Worm (Caenorhabditis elegans) whole organism, L3 larva: ENCODE measurements around the gene gar-3.

Experiments used
- ZK546.5 ChIP-seq: sonication (generic microtip); optimal IDR thresholded peaks from 2 replicates; lab custom pipeline; 2017; ENCODE audit warnings: missing biosample characterization, missing genetic modification characterization
- aly-2 ChIP-seq: fragments of 150-350 bp; optimal IDR thresholded peaks from 2 replicates; lab custom pipeline; 2014; ENCODE audit warnings: missing biosample characterization, missing genetic modification characterization
- ceh-16 ChIP-seq: sonication (generic microtip); optimal IDR thresholded peaks from 2 replicates; lab custom pipeline; 2017; ENCODE audit warnings: missing biosample characterization, missing genetic modification characterization
- ceh-82 ChIP-seq: fragments of 150-350 bp; optimal IDR thresholded peaks from 2 replicates; lab custom pipeline; 2014; ENCODE audit warnings: missing biosample characterization, missing genetic modification characterization
- ceh-9 ChIP-seq: sonication (generic microtip); optimal IDR thresholded peaks from 2 replicates; lab custom pipeline; 2018; ENCODE audit warnings: missing biosample characterization, missing genetic modification characterization
- daf-12 ChIP-seq: fragments of 150-350 bp; optimal IDR thresholded peaks from 2 replicates; lab custom pipeline; 2014; ENCODE audit warnings: missing biosample characterization, missing genetic modification reagents, missing genetic modification characterization
- egl-27 ChIP-seq: sonication (generic microtip); optimal IDR thresholded peaks from 4 replicates; lab custom pipeline; 2017; ENCODE audit warnings: missing biosample characterization, missing genetic modification reagents, missing genetic modification characterization
- egl-5 ChIP-seq: fragments of 150-350 bp; optimal IDR thresholded peaks from 2 replicates; lab custom pipeline; 2017; ENCODE audit warnings: missing biosample characterization, missing genetic modification reagents, missing genetic modification characterization, inconsistent platforms
- elt-1 ChIP-seq: fragments of 150-350 bp; optimal IDR thresholded peaks from 2 replicates; lab custom pipeline; 2014; ENCODE audit warnings: missing biosample characterization, missing genetic modification characterization
- elt-2 ChIP-seq: sonication (generic microtip); optimal IDR thresholded peaks from 2 replicates; lab custom pipeline; 2016; ENCODE audit warnings: missing genetic modification reagents, mild to moderate bottlenecking, missing genetic modification characterization, missing compliant biosample characterization
- elt-3 ChIP-seq, 3 experiments: fragments of 150-350 bp in 1 of 3; sonication (generic microtip) in 2 of 3; optimal IDR thresholded peaks; 2 replicates in 2 of 3; 4 replicates in 1 of 3; lab custom pipeline; 2014 to 2017; ENCODE audit warnings: missing biosample characterization in 3 of 3, missing genetic modification characterization in 3 of 3
- eor-1 ChIP-seq, 2 experiments: fragments of 150-350 bp; optimal IDR thresholded peaks; 2 replicates each; lab custom pipeline; 2014 to 2018; ENCODE audit warnings: missing biosample characterization in 2 of 2, missing genetic modification characterization in 2 of 2
- fkh-10 ChIP-seq: sonication (generic microtip); optimal IDR thresholded peaks from 2 replicates; lab custom pipeline; 2017; ENCODE audit warnings: missing biosample characterization, missing genetic modification reagents, missing genetic modification characterization
- fkh-2 ChIP-seq: fragments of 150-350 bp; optimal IDR thresholded peaks from 2 replicates; lab custom pipeline; 2014; ENCODE audit warnings: missing biosample characterization, missing genetic modification reagents, missing genetic modification characterization
- fos-1 ChIP-seq: fragments of 150-350 bp; optimal IDR thresholded peaks from 2 replicates; lab custom pipeline; 2014; ENCODE audit warnings: missing biosample characterization, missing genetic modification characterization
- hmg-11 ChIP-seq: sonication (generic microtip); optimal IDR thresholded peaks from 2 replicates; lab custom pipeline; 2016; ENCODE audit warnings: missing genetic modification characterization, missing compliant biosample characterization
- jun-1 ChIP-seq: fragments of 150-350 bp; optimal IDR thresholded peaks from 2 replicates; lab custom pipeline; 2014; ENCODE audit warnings: missing biosample characterization, missing genetic modification reagents, missing genetic modification characterization
- lin-15B ChIP-seq: fragments of 150-350 bp; optimal IDR thresholded peaks from 2 replicates; lab custom pipeline; 2014; ENCODE audit warnings: missing biosample characterization, missing genetic modification characterization
- lin-39 ChIP-seq: fragments of 150-350 bp; optimal IDR thresholded peaks from 2 replicates; lab custom pipeline; 2018; ENCODE audit warnings: missing biosample characterization, missing genetic modification reagents, missing genetic modification characterization
- lsy-12 ChIP-seq: sonication (generic microtip); optimal IDR thresholded peaks from 2 replicates; lab custom pipeline; 2016; ENCODE audit warnings: mild to moderate bottlenecking, missing genetic modification characterization, missing compliant biosample characterization
- mdl-1 ChIP-seq: fragments of 150-350 bp; optimal IDR thresholded peaks from 2 replicates; lab custom pipeline; 2014; ENCODE audit warnings: missing biosample characterization, missing genetic modification characterization
- nfya-1 ChIP-seq: sonication (generic microtip); optimal IDR thresholded peaks from 2 replicates; lab custom pipeline; 2017; ENCODE audit warnings: missing genetic modification characterization, mild to moderate bottlenecking, missing compliant biosample characterization, antibody characterized with exemption, moderate library complexity; ENCODE audit not compliant: insufficient read depth
- nhr-12 ChIP-seq: fragments of 150-350 bp; optimal IDR thresholded peaks from 2 replicates; lab custom pipeline; 2014; ENCODE audit warnings: missing biosample characterization, missing genetic modification characterization
- nhr-23 ChIP-seq: fragments of 150-350 bp; optimal IDR thresholded peaks from 2 replicates; lab custom pipeline; 2014; ENCODE audit warnings: missing biosample characterization, missing genetic modification reagents, missing genetic modification characterization
- nhr-25 ChIP-seq: sonication (generic microtip); optimal IDR thresholded peaks from 2 replicates; lab custom pipeline; 2017; ENCODE audit warnings: missing biosample characterization, missing genetic modification characterization
- nhr-28 ChIP-seq: fragments of 150-350 bp; optimal IDR thresholded peaks from 2 replicates; lab custom pipeline; 2014; ENCODE audit warnings: missing biosample characterization, missing genetic modification characterization
- nhr-67 ChIP-seq: fragments of 150-350 bp; optimal IDR thresholded peaks from 2 replicates; lab custom pipeline; 2014; ENCODE audit warnings: missing biosample characterization, missing genetic modification characterization
- nhr-76 ChIP-seq: fragments of 150-350 bp; sonication (generic microtip); optimal IDR thresholded peaks from 5 replicates; lab custom pipeline; 2014; ENCODE audit warnings: missing biosample characterization, missing genetic modification characterization
- nhr-77 ChIP-seq: fragments of 150-350 bp; optimal IDR thresholded peaks from 2 replicates; lab custom pipeline; 2014; ENCODE audit warnings: missing biosample characterization, missing genetic modification characterization
- pha-4 ChIP-seq: fragments of 150-350 bp; optimal IDR thresholded peaks from 2 replicates; lab custom pipeline; 2014; ENCODE audit warnings: missing biosample characterization, missing genetic modification reagents, missing genetic modification characterization
- sea-2 ChIP-seq: fragments of 150-350 bp; sonication (generic microtip); optimal IDR thresholded peaks from 4 replicates; lab custom pipeline; 2014; ENCODE audit warnings: missing biosample characterization, missing genetic modification reagents, missing genetic modification characterization
- skn-1 ChIP-seq: fragments of 150-350 bp; optimal IDR thresholded peaks from 2 replicates; lab custom pipeline; 2014; ENCODE audit warnings: missing biosample characterization, missing genetic modification characterization
- tbx-2 ChIP-seq: sonication (generic microtip); optimal IDR thresholded peaks from 2 replicates; lab custom pipeline; 2016; ENCODE audit warnings: mild to moderate bottlenecking, missing genetic modification characterization, missing compliant biosample characterization
- unc-39 ChIP-seq: sonication (generic microtip); optimal IDR thresholded peaks from 4 replicates; lab custom pipeline; 2017; ENCODE audit warnings: missing biosample characterization, missing genetic modification characterization
- unc-62 ChIP-seq: fragments of 150-350 bp; sonication (generic microtip); optimal IDR thresholded peaks from 4 replicates; lab custom pipeline; 2014; ENCODE audit warnings: missing biosample characterization, missing genetic modification reagents, missing genetic modification characterization
- ztf-11 ChIP-seq: fragments of 150-350 bp; optimal IDR thresholded peaks from 2 replicates; lab custom pipeline; 2014; ENCODE audit warnings: missing biosample characterization, missing genetic modification characterization
- ztf-4 ChIP-seq: fragments of 150-350 bp; optimal IDR thresholded peaks from 2 replicates; lab custom pipeline; 2014; ENCODE audit warnings: missing biosample characterization, missing genetic modification characterization

gar-3 gene

ce11 chrV:14579619-14580018, at the start of gene gar-3:
TSS of gene gar-3 (minus strand) at chrV:14579719.
- TF ChIP-seq daf-12 (no peak), mdl-1 (tag; lab: Kevin White, UChicago) (no peak), ceh-82 (tag; lab: Kevin White, UChicago) (no peak), lin-15B (no peak), ceh-16 (tag; lab: Kevin White, UChicago) (no peak)

ce11 chrV:14625662-14626061, 46.1 kb upstream of the gar-3 start:
- TF ChIP-seq egl-5, result peak; percentile 52
- no peak for TF ChIP-seq nhr-77 (tag; lab: Kevin White, UChicago)

- TF ChIP-seq nhr-77 (tag; lab: Kevin White, UChicago) (no peak), hmg-11 (tag; lab: Kevin White, UChicago) (no peak), sea-2 (GFP tag; lab: Kevin White, UChicago) (no peak), skn-1 (tag; lab: Kevin White, UChicago) (no peak), ztf-11 (tag; lab: Kevin White, UChicago) (no peak), tbx-2 (tag; lab: Kevin White, UChicago) (no peak), elt-1 (tag; lab: Kevin White, UChicago) (no peak), ZK546.5 (tag; lab: Kevin White, UChicago) (no peak), ceh-16 (tag; lab: Kevin White, UChicago) (no peak), nfya-1 (tag; lab: Kevin White, UChicago) (no peak), daf-12 (no peak), unc-62 (no peak)
- TF ChIP-seq, all 47 proteins: peak for 0
These were observed 41.3 kb upstream of the gar-3 start, which contains the start of gene hot-1 for ce11 chrV:14620835-14621234. TSS of gene hot-1 (plus strand) at chrV:14621135.

ce11 chrV:14620311-14620710, 40.8 kb upstream of the gar-3 start:
- TF ChIP-seq ceh-9 (tag; lab: Kevin White, UChicago) (no peak), skn-1 (tag; lab: Kevin White, UChicago) (no peak), lsy-12 (no peak), fkh-10 (GFP tag; lab: Kevin White, UChicago) (peak; percentile 26)

ce11 chrV:14617711-14618110, 38.2 kb upstream of the gar-3 start:
- TF ChIP-seq fkh-2 (no peak), elt-2 (tag; lab: Kevin White, UChicago) (no peak), ztf-4 (tag; lab: Kevin White, UChicago) (no peak), ceh-16 (tag; lab: Kevin White, UChicago) (no peak), aly-2 (no peak), unc-39 (tag; lab: Kevin White, UChicago) (no peak), egl-27 (tag; lab: Kevin White, UChicago) (no peak), elt-1 (tag; lab: Kevin White, UChicago) (no peak)

ce11 chrV:14615671-14616070, 36.2 kb upstream of the gar-3 start:
- TF ChIP-seq egl-27 (tag; lab: Kevin White, UChicago) (no peak), ceh-82 (tag; lab: Kevin White, UChicago) (no peak), nhr-67 (tag; lab: Kevin White, UChicago) (no peak), ZK546.5 (tag; lab: Kevin White, UChicago) (no peak), tbx-2 (tag; lab: Kevin White, UChicago) (no peak), eor-1 (tag; optimal IDR thresholded peaks at IDR 0.05; lab: Kevin White, UChicago) (no peak), lin-15B (no peak)

- TF ChIP-seq nhr-67 (tag; lab: Kevin White, UChicago) (no peak), nfya-1 (tag; lab: Kevin White, UChicago) (peak; percentile 86), jun-1 (no peak)
These were observed 34.9 kb upstream of the gar-3 start for ce11 chrV:14614454-14614853.

- TF ChIP-seq skn-1 (tag; lab: Kevin White, UChicago), result no peak
- no peak for TF ChIP-seq ceh-82 (tag; lab: Kevin White, UChicago)
- TF ChIP-seq elt-2 (tag; lab: Kevin White, UChicago), result no peak
- no peak for TF ChIP-seq nhr-76 (tag; lab: Kevin White, UChicago)
- no peak for TF ChIP-seq ZK546.5 (tag; lab: Kevin White, UChicago)
- no peak for TF ChIP-seq ceh-9 (tag; lab: Kevin White, UChicago)
- no peak for TF ChIP-seq sea-2 (GFP tag; lab: Kevin White, UChicago)
- TF ChIP-seq fos-1 (tag; lab: Kevin White, UChicago), result no peak
- no peak for TF ChIP-seq elt-3 (tag; optimal IDR thresholded peaks at IDR 0.05; lab: Kevin White, UChicago)
- TF ChIP-seq nhr-23 (tag; lab: Kevin White, UChicago), result no peak
- TF ChIP-seq pha-4 (tag; lab: Kevin White, UChicago), result peak; percentile 80
- no peak for TF ChIP-seq nhr-28 (tag; lab: Kevin White, UChicago)
- no peak for TF ChIP-seq ceh-16 (tag; lab: Kevin White, UChicago)
- no peak for TF ChIP-seq mdl-1 (tag; lab: Kevin White, UChicago)
- no peak for TF ChIP-seq nhr-25 (tag; lab: Kevin White, UChicago)
- TF ChIP-seq fkh-10 (GFP tag; lab: Kevin White, UChicago), result no peak
- no peak for TF ChIP-seq lsy-12
- peak; percentile 55 for TF ChIP-seq lin-15B
- peak; percentile 39 for TF ChIP-seq lin-39 (tag; lab: Kevin White, UChicago)
- no peak for TF ChIP-seq nhr-12 (tag; lab: Kevin White, UChicago)
- TF ChIP-seq egl-5, result no peak
- peak; percentile 51 for TF ChIP-seq hmg-11 (tag; lab: Kevin White, UChicago)
These were observed 32.6 kb upstream of the gar-3 start, which contains the start of the genes R11H6.5 and ccnk-1 for ce11 chrV:14612168-14612567. TSS of gene R11H6.5 (minus strand) at chrV:14612222. TSS of gene ccnk-1 (plus strand) at chrV:14612548.
